Worm (Caenorhabditis elegans) whole organism, early embryonic: ENCODE measurements around the gene mboa-7.

Source experiments
- ama-1 ChIP-seq: fragments of 150-350 bp; optimal IDR thresholded peaks from 2 replicates; lab custom pipeline; 2014
- ceh-36 ChIP-seq: sonication (generic microtip); optimal IDR thresholded peaks from 2 replicates; lab custom pipeline; 2016; ENCODE audit warnings: missing genetic modification characterization, inconsistent platforms, missing compliant biosample characterization
- ets-7 ChIP-seq: sonication (generic microtip); optimal IDR thresholded peaks from 2 replicates; lab custom pipeline; 2016; ENCODE audit warnings: missing genotype, missing genetic modification characterization, missing compliant biosample characterization
- pes-1 ChIP-seq: fragments of 200-800 bp; sonication (Bioruptor generic); IDR thresholded peaks from 2 replicates; pipeline ENCODE4 v1.3.6; 2022; ENCODE audit warnings: missing genetic modification reagents, missing genetic modification characterization, missing compliant biosample characterization
- scrt-1 ChIP-seq: fragments of 200-800 bp; sonication (Bioruptor generic); IDR thresholded peaks from 2 replicates; pipeline ENCODE4 v1.3.6; 2022; ENCODE audit warnings: missing genetic modification characterization, missing compliant biosample characterization
- tbx-37 ChIP-seq: fragments of 200-800 bp; sonication (Bioruptor generic); conservative IDR thresholded peaks from 2 replicates; pipeline ENCODE4 v1.3.6; 2022; ENCODE audit warnings: missing genetic modification reagents, missing genetic modification characterization, missing compliant biosample characterization

DNA sequence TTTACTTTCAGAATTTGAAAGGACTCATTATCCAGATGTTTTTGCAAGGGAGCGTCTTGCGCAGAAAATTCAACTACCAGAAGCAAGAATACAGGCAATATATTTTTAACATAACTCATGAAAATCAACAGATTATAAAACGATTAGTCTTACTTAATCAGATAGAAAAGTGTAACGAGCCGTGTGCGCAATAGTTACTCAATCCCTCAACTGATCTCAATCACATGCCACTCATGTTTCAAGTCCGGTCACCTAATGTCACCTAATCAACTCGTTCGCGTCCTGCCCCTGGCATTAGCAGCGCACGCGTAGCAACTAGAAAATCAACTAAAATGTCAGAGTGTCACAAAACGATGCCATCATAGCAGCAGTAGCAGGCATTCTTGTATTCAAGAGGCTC lies 7.8 kb downstream of the mboa-7 start:
- TF ChIP-seq scrt-1 (GFP tag; lab: Robert Waterston, UW), result no peak
- no peak for TF ChIP-seq ama-1
- no peak for TF ChIP-seq ceh-36 (tag; lab: Kevin White, UChicago)
- TF ChIP-seq tbx-37 (GFP tag; lab: Robert Waterston, UW), result no peak
- TF ChIP-seq pes-1 (GFP tag; lab: Robert Waterston, UW), result no peak
- no peak for TF ChIP-seq ets-7 (tag; lab: Kevin White, UChicago)
